Worm (Caenorhabditis elegans) whole organism, mixed stage, embryonic: ENCODE data around the gene fbxa-181.

Source experiments
- M03D4.4 ChIP-seq: sonication (generic microtip); optimal IDR thresholded peaks from 2 replicates; lab custom pipeline; 2017; ENCODE audit warnings: mild to moderate bottlenecking, missing genetic modification characterization, missing compliant biosample characterization
- bed-3 ChIP-seq: fragments of 200-800 bp; sonication (Bioruptor generic); optimal IDR thresholded peaks from 3 replicates; lab custom pipeline; 2018; ENCODE audit warnings: mild to moderate bottlenecking, missing genetic modification characterization, moderate library complexity, missing compliant biosample characterization
- blmp-1 ChIP-seq: fragments of 150-350 bp; optimal IDR thresholded peaks from 2 replicates; lab custom pipeline; 2014; ENCODE audit warnings: missing biosample characterization, missing genetic modification characterization
- ceh-39 ChIP-seq: fragments of 150-350 bp; optimal IDR thresholded peaks from 2 replicates; lab custom pipeline; 2014; ENCODE audit warnings: missing biosample characterization, missing genetic modification characterization
- ceh-83 ChIP-seq: fragments of 200-800 bp; sonication (Bioruptor generic); optimal IDR thresholded peaks from 2 replicates; lab custom pipeline; 2018; ENCODE audit warnings: mild to moderate bottlenecking, missing genetic modification characterization, missing compliant biosample characterization
- ces-1 ChIP-seq: fragments of 150-350 bp; optimal IDR thresholded peaks from 2 replicates; lab custom pipeline; 2014; ENCODE audit warnings: missing biosample characterization, missing genetic modification reagents, missing genetic modification characterization
- cnd-1 ChIP-seq: fragments of 200-800 bp; sonication (Bioruptor generic); optimal IDR thresholded peaks from 2 replicates; lab custom pipeline; 2018; ENCODE audit warnings: mild to moderate bottlenecking, missing genetic modification characterization, missing compliant biosample characterization
- drap-1 ChIP-seq: fragments of 200-800 bp; sonication (Bioruptor generic); optimal IDR thresholded peaks from 3 replicates; lab custom pipeline; 2018; ENCODE audit warnings: mild to moderate bottlenecking, missing genetic modification characterization, missing compliant biosample characterization
- elt-3 ChIP-seq: fragments of 150-350 bp; optimal IDR thresholded peaks from 2 replicates; lab custom pipeline; 2014; ENCODE audit warnings: missing biosample characterization, missing genetic modification characterization
- flh-1 ChIP-seq: fragments of 200-800 bp; sonication (Bioruptor generic); optimal IDR thresholded peaks from 2 replicates; lab custom pipeline; 2018; ENCODE audit warnings: mild to moderate bottlenecking, missing genetic modification characterization, moderate library complexity, missing compliant biosample characterization
- hlh-1 ChIP-seq: fragments of 150-350 bp; optimal IDR thresholded peaks from 2 replicates; lab custom pipeline; 2014; ENCODE audit warnings: missing biosample characterization, missing genetic modification reagents, missing genetic modification characterization
- lin-13 ChIP-seq: fragments of 150-350 bp; optimal IDR thresholded peaks from 2 replicates; lab custom pipeline; 2014; ENCODE audit warnings: missing biosample characterization, missing genetic modification characterization
- lin-32 ChIP-seq: fragments of 200-800 bp; sonication (Bioruptor generic); optimal IDR thresholded peaks from 2 replicates; lab custom pipeline; 2018; ENCODE audit warnings: mild to moderate bottlenecking, missing genetic modification characterization, missing compliant biosample characterization
- lsy-2 ChIP-seq: fragments of 150-350 bp; optimal IDR thresholded peaks from 2 replicates; lab custom pipeline; 2014; ENCODE audit warnings: missing biosample characterization, missing genetic modification characterization
- mep-1 ChIP-seq: fragments of 150-350 bp; optimal IDR thresholded peaks from 2 replicates; lab custom pipeline; 2017; ENCODE audit warnings: missing biosample characterization, missing genetic modification reagents, missing genetic modification characterization, inconsistent platforms
- mls-2 ChIP-seq: sonication (generic microtip); optimal IDR thresholded peaks from 2 replicates; lab custom pipeline; 2016; ENCODE audit warnings: mild to moderate bottlenecking, missing genetic modification characterization, moderate library complexity, missing compliant biosample characterization
- nhr-12 ChIP-seq: fragments of 150-350 bp; optimal IDR thresholded peaks from 2 replicates; lab custom pipeline; 2014; ENCODE audit warnings: missing biosample characterization, missing genetic modification characterization
- nhr-2 ChIP-seq: fragments of 150-350 bp; optimal IDR thresholded peaks from 2 replicates; lab custom pipeline; 2014; ENCODE audit warnings: missing biosample characterization, missing genetic modification characterization
- nhr-237 ChIP-seq: fragments of 150-350 bp; optimal IDR thresholded peaks from 2 replicates; lab custom pipeline; 2014; ENCODE audit warnings: missing biosample characterization, missing genetic modification characterization
- nhr-28 ChIP-seq: fragments of 150-350 bp; optimal IDR thresholded peaks from 2 replicates; lab custom pipeline; 2014; ENCODE audit warnings: missing biosample characterization, missing genetic modification characterization
- nhr-76 ChIP-seq: sonication (generic microtip); optimal IDR thresholded peaks from 2 replicates; lab custom pipeline; 2017; ENCODE audit warnings: missing biosample characterization, missing genetic modification characterization
- sem-2 ChIP-seq: fragments of 200-800 bp; sonication (Bioruptor generic); optimal IDR thresholded peaks from 2 replicates; lab custom pipeline; 2018; ENCODE audit warnings: mild to moderate bottlenecking, missing genetic modification characterization, missing compliant biosample characterization
- snpc-4 ChIP-seq: fragments of 150-350 bp; optimal IDR thresholded peaks from 2 replicates; lab custom pipeline; 2014; ENCODE audit warnings: missing biosample characterization, missing genetic modification characterization
- sptf-1 ChIP-seq: sonication (generic microtip); optimal IDR thresholded peaks from 2 replicates; lab custom pipeline; 2017; ENCODE audit warnings: mild to moderate bottlenecking, missing genetic modification characterization, moderate library complexity, missing compliant biosample characterization
- tbx-8 ChIP-seq: fragments of 200-800 bp; sonication (Bioruptor generic); optimal IDR thresholded peaks from 2 replicates; lab custom pipeline; 2018; ENCODE audit warnings: mild to moderate bottlenecking, missing genetic modification characterization, moderate library complexity, missing compliant biosample characterization
- unc-120 ChIP-seq: sonication (generic microtip); optimal IDR thresholded peaks from 2 replicates; lab custom pipeline; 2017; ENCODE audit warnings: missing genetic modification characterization, missing compliant biosample characterization; ENCODE audit not compliant: poor library complexity, severe bottlenecking
- unc-39 ChIP-seq: fragments of 150-350 bp; optimal IDR thresholded peaks from 2 replicates; lab custom pipeline; 2014; ENCODE audit warnings: missing biosample characterization, missing genetic modification characterization
- zip-8 ChIP-seq: fragments of 150-350 bp; optimal IDR thresholded peaks from 2 replicates; lab custom pipeline; 2014; ENCODE audit warnings: missing biosample characterization, missing genetic modification characterization
- ztf-11 ChIP-seq: fragments of 150-350 bp; optimal IDR thresholded peaks from 2 replicates; lab custom pipeline; 2014; ENCODE audit warnings: missing biosample characterization, missing genetic modification characterization

fbxa-181 gene

ce11 chrV:13744901-13745300, 19.2 kb downstream of the fbxa-181 start, which contains the start of gene F35E12.9:
TSS of gene F35E12.9 (minus strand) at chrV:13745127.
- TF ChIP-seq lin-13 (tag; lab: Kevin White, UChicago) (no peak), lin-32 (GFP tag; lab: Kevin White, UChicago) (no peak), cnd-1 (tag; lab: Kevin White, UChicago) (no peak), bed-3 (GFP tag; lab: Kevin White, UChicago) (no peak), sem-2 (GFP tag; lab: Kevin White, UChicago) (no peak), nhr-12 (tag; lab: Kevin White, UChicago) (no peak), elt-3 (tag; lab: Kevin White, UChicago) (no peak), unc-39 (tag; lab: Kevin White, UChicago) (no peak), drap-1 (GFP tag; lab: Kevin White, UChicago) (no peak), nhr-2 (tag; lab: Kevin White, UChicago) (no peak), ceh-83 (no peak), nhr-76 (tag; lab: Kevin White, UChicago) (no peak), M03D4.4 (tag; lab: Kevin White, UChicago) (no peak), mls-2 (no peak), ztf-11 (no peak), tbx-8 (no peak), zip-8 (tag; lab: Kevin White, UChicago) (no peak), blmp-1 (tag; lab: Kevin White, UChicago) (no peak)

ce11 chrV:13748658-13749057, 23.0 kb downstream of the fbxa-181 start, which contains the start of gene F35E12.10:
TSS of gene F35E12.10 (minus strand) at chrV:13748758.
- no peak for TF ChIP-seq ceh-39 (tag; lab: Kevin White, UChicago)
- no peak for TF ChIP-seq nhr-2 (tag; lab: Kevin White, UChicago)
- TF ChIP-seq flh-1 (GFP tag; lab: Kevin White, UChicago): no peak
- TF ChIP-seq mep-1 (tag; lab: Kevin White, UChicago): no peak
- TF ChIP-seq hlh-1 (tag; lab: Kevin White, UChicago): no peak
- no peak for TF ChIP-seq nhr-237
- no peak for TF ChIP-seq unc-120 (tag; lab: Kevin White, UChicago)
- TF ChIP-seq snpc-4 (tag; lab: Kevin White, UChicago): no peak
- no peak for TF ChIP-seq nhr-28 (tag; lab: Kevin White, UChicago)
- no peak for TF ChIP-seq elt-3 (tag; lab: Kevin White, UChicago)
- no peak for TF ChIP-seq tbx-8
- no peak for TF ChIP-seq mls-2
- TF ChIP-seq, all 35 proteins: peak for 0

ce11 chrV:13751811-13752210, 26.1 kb downstream of the fbxa-181 start, which contains the start of gene cld-9:
TSS of gene cld-9 (minus strand) at chrV:13751891.
- TF ChIP-seq snpc-4 (tag; lab: Kevin White, UChicago) (no peak), zip-8 (tag; lab: Kevin White, UChicago) (no peak), M03D4.4 (tag; lab: Kevin White, UChicago) (no peak), mep-1 (tag; lab: Kevin White, UChicago) (no peak), elt-3 (tag; lab: Kevin White, UChicago) (no peak), lsy-2 (tag; lab: Kevin White, UChicago) (no peak), nhr-76 (tag; lab: Kevin White, UChicago) (no peak), sem-2 (GFP tag; lab: Kevin White, UChicago) (no peak), ceh-83 (no peak), flh-1 (GFP tag; lab: Kevin White, UChicago) (no peak), ztf-11 (no peak), ceh-39 (tag; lab: Kevin White, UChicago) (no peak), ces-1 (GFP tag; lab: Kevin White, UChicago) (no peak), sptf-1 (tag; lab: Kevin White, UChicago) (no peak), unc-39 (tag; lab: Kevin White, UChicago) (no peak), bed-3 (GFP tag; lab: Kevin White, UChicago) (no peak)

ce11 chrV:13753481-13753880, 27.8 kb downstream of the fbxa-181 start, which contains the start of gene F20G2.1:
TSS of gene F20G2.1 (minus strand) at chrV:13753581.
- TF ChIP-seq M03D4.4 (tag; lab: Kevin White, UChicago): no peak
- no peak for TF ChIP-seq cnd-1 (tag; lab: Kevin White, UChicago)
- no peak for TF ChIP-seq unc-39 (tag; lab: Kevin White, UChicago)
- no peak for TF ChIP-seq hlh-1 (tag; lab: Kevin White, UChicago)
- no peak for TF ChIP-seq nhr-12 (tag; lab: Kevin White, UChicago)
- no peak for TF ChIP-seq ceh-39 (tag; lab: Kevin White, UChicago)
- no peak for TF ChIP-seq nhr-76 (tag; lab: Kevin White, UChicago)
- no peak for TF ChIP-seq elt-3 (tag; lab: Kevin White, UChicago)
- TF ChIP-seq sptf-1 (tag; lab: Kevin White, UChicago): no peak
- no peak for TF ChIP-seq zip-8 (tag; lab: Kevin White, UChicago)
- TF ChIP-seq drap-1 (GFP tag; lab: Kevin White, UChicago): no peak
- no peak for TF ChIP-seq lsy-2 (tag; lab: Kevin White, UChicago)
- TF ChIP-seq flh-1 (GFP tag; lab: Kevin White, UChicago): no peak
- no peak for TF ChIP-seq ztf-11
- TF ChIP-seq unc-120 (tag; lab: Kevin White, UChicago): no peak
- TF ChIP-seq sem-2 (GFP tag; lab: Kevin White, UChicago): no peak
- no peak for TF ChIP-seq blmp-1 (tag; lab: Kevin White, UChicago)
